Worm (Caenorhabditis elegans) whole organism, L3 larva: ENCODE results near the gene pals-33.
A peak's percentile ranks its signal among the peaks of the same experiment; 100 is the strongest.

Experiments
- ZK546.5 ChIP-seq: sonication (generic microtip); optimal IDR thresholded peaks from 2 replicates; lab custom pipeline; 2017; ENCODE audit warnings: missing biosample characterization, missing genetic modification characterization
- ama-1 ChIP-seq: fragments of 150-350 bp; optimal IDR thresholded peaks from 2 replicates; lab custom pipeline; 2018
- ceh-16 ChIP-seq: sonication (generic microtip); optimal IDR thresholded peaks from 2 replicates; lab custom pipeline; 2017; ENCODE audit warnings: missing biosample characterization, missing genetic modification characterization
- ceh-28 ChIP-seq: fragments of 150-350 bp; optimal IDR thresholded peaks from 2 replicates; lab custom pipeline; 2014; ENCODE audit warnings: missing biosample characterization, missing genetic modification reagents, missing genetic modification characterization
- ceh-82 ChIP-seq: fragments of 150-350 bp; optimal IDR thresholded peaks from 2 replicates; lab custom pipeline; 2014; ENCODE audit warnings: missing biosample characterization, missing genetic modification characterization
- ceh-9 ChIP-seq: sonication (generic microtip); optimal IDR thresholded peaks from 2 replicates; lab custom pipeline; 2018; ENCODE audit warnings: missing biosample characterization, missing genetic modification characterization
- daf-12 ChIP-seq: fragments of 150-350 bp; optimal IDR thresholded peaks from 2 replicates; lab custom pipeline; 2014; ENCODE audit warnings: missing biosample characterization, missing genetic modification reagents, missing genetic modification characterization
- egl-5 ChIP-seq: fragments of 150-350 bp; optimal IDR thresholded peaks from 2 replicates; lab custom pipeline; 2017; ENCODE audit warnings: missing biosample characterization, missing genetic modification reagents, missing genetic modification characterization, inconsistent platforms
- elt-1 ChIP-seq: fragments of 150-350 bp; optimal IDR thresholded peaks from 2 replicates; lab custom pipeline; 2014; ENCODE audit warnings: missing biosample characterization, missing genetic modification characterization
- elt-2 ChIP-seq: sonication (generic microtip); optimal IDR thresholded peaks from 2 replicates; lab custom pipeline; 2016; ENCODE audit warnings: missing genetic modification reagents, mild to moderate bottlenecking, missing genetic modification characterization, missing compliant biosample characterization
- elt-3 ChIP-seq, 3 experiments: fragments of 150-350 bp in 1 of 3; sonication (generic microtip) in 2 of 3; optimal IDR thresholded peaks; 2 replicates in 2 of 3; 4 replicates in 1 of 3; lab custom pipeline; 2014 to 2017; ENCODE audit warnings: missing biosample characterization in 3 of 3, missing genetic modification characterization in 3 of 3
- eor-1 ChIP-seq, 2 experiments: fragments of 150-350 bp; optimal IDR thresholded peaks; 2 replicates each; lab custom pipeline; 2014 to 2018; ENCODE audit warnings: missing biosample characterization in 2 of 2, missing genetic modification characterization in 2 of 2
- fkh-10 ChIP-seq: sonication (generic microtip); optimal IDR thresholded peaks from 2 replicates; lab custom pipeline; 2017; ENCODE audit warnings: missing biosample characterization, missing genetic modification reagents, missing genetic modification characterization
- fkh-2 ChIP-seq: fragments of 150-350 bp; optimal IDR thresholded peaks from 2 replicates; lab custom pipeline; 2014; ENCODE audit warnings: missing biosample characterization, missing genetic modification reagents, missing genetic modification characterization
- hmg-11 ChIP-seq: sonication (generic microtip); optimal IDR thresholded peaks from 2 replicates; lab custom pipeline; 2016; ENCODE audit warnings: missing genetic modification characterization, missing compliant biosample characterization
- jun-1 ChIP-seq: fragments of 150-350 bp; optimal IDR thresholded peaks from 2 replicates; lab custom pipeline; 2014; ENCODE audit warnings: missing biosample characterization, missing genetic modification reagents, missing genetic modification characterization
- lin-15B ChIP-seq: fragments of 150-350 bp; optimal IDR thresholded peaks from 2 replicates; lab custom pipeline; 2014; ENCODE audit warnings: missing biosample characterization, missing genetic modification characterization
- lsy-12 ChIP-seq: sonication (generic microtip); optimal IDR thresholded peaks from 2 replicates; lab custom pipeline; 2016; ENCODE audit warnings: mild to moderate bottlenecking, missing genetic modification characterization, missing compliant biosample characterization
- mml-1 ChIP-seq: fragments of 150-350 bp; sonication (generic microtip); optimal IDR thresholded peaks from 3 replicates; lab custom pipeline; 2014; ENCODE audit warnings: missing biosample characterization, missing genetic modification characterization
- nfya-1 ChIP-seq: sonication (generic microtip); optimal IDR thresholded peaks from 2 replicates; lab custom pipeline; 2017; ENCODE audit warnings: missing genetic modification characterization, mild to moderate bottlenecking, missing compliant biosample characterization, antibody characterized with exemption, moderate library complexity; ENCODE audit not compliant: insufficient read depth
- nhr-11 ChIP-seq: fragments of 150-350 bp; optimal IDR thresholded peaks from 2 replicates; lab custom pipeline; 2014; ENCODE audit warnings: missing biosample characterization, missing genetic modification characterization
- nhr-12 ChIP-seq: fragments of 150-350 bp; optimal IDR thresholded peaks from 2 replicates; lab custom pipeline; 2014; ENCODE audit warnings: missing biosample characterization, missing genetic modification characterization
- nhr-23 ChIP-seq: fragments of 150-350 bp; optimal IDR thresholded peaks from 2 replicates; lab custom pipeline; 2014; ENCODE audit warnings: missing biosample characterization, missing genetic modification reagents, missing genetic modification characterization
- nhr-237 ChIP-seq: fragments of 150-350 bp; optimal IDR thresholded peaks from 2 replicates; lab custom pipeline; 2014; ENCODE audit warnings: missing biosample characterization, missing genetic modification characterization
- nhr-25 ChIP-seq: sonication (generic microtip); optimal IDR thresholded peaks from 2 replicates; lab custom pipeline; 2017; ENCODE audit warnings: missing biosample characterization, missing genetic modification characterization
- nhr-28 ChIP-seq: fragments of 150-350 bp; optimal IDR thresholded peaks from 2 replicates; lab custom pipeline; 2014; ENCODE audit warnings: missing biosample characterization, missing genetic modification characterization
- nhr-76 ChIP-seq: fragments of 150-350 bp; sonication (generic microtip); optimal IDR thresholded peaks from 5 replicates; lab custom pipeline; 2014; ENCODE audit warnings: missing biosample characterization, missing genetic modification characterization
- nhr-77 ChIP-seq: fragments of 150-350 bp; optimal IDR thresholded peaks from 2 replicates; lab custom pipeline; 2014; ENCODE audit warnings: missing biosample characterization, missing genetic modification characterization
- pha-4 ChIP-seq: fragments of 150-350 bp; optimal IDR thresholded peaks from 2 replicates; lab custom pipeline; 2014; ENCODE audit warnings: missing biosample characterization, missing genetic modification reagents, missing genetic modification characterization
- pqm-1 ChIP-seq: fragments of 150-350 bp; optimal IDR thresholded peaks from 2 replicates; lab custom pipeline; 2017; ENCODE audit warnings: missing biosample characterization, missing genetic modification characterization, inconsistent platforms
- sea-2 ChIP-seq: fragments of 150-350 bp; sonication (generic microtip); optimal IDR thresholded peaks from 4 replicates; lab custom pipeline; 2014; ENCODE audit warnings: missing biosample characterization, missing genetic modification reagents, missing genetic modification characterization
- skn-1 ChIP-seq: fragments of 150-350 bp; optimal IDR thresholded peaks from 2 replicates; lab custom pipeline; 2014; ENCODE audit warnings: missing biosample characterization, missing genetic modification characterization
- unc-39 ChIP-seq: sonication (generic microtip); optimal IDR thresholded peaks from 4 replicates; lab custom pipeline; 2017; ENCODE audit warnings: missing biosample characterization, missing genetic modification characterization
- unc-62 ChIP-seq: fragments of 150-350 bp; sonication (generic microtip); optimal IDR thresholded peaks from 4 replicates; lab custom pipeline; 2014; ENCODE audit warnings: missing biosample characterization, missing genetic modification reagents, missing genetic modification characterization
- zag-1 ChIP-seq: fragments of 150-350 bp; optimal IDR thresholded peaks from 2 replicates; lab custom pipeline; 2014; ENCODE audit warnings: missing biosample characterization, missing genetic modification characterization
- ztf-11 ChIP-seq: fragments of 150-350 bp; optimal IDR thresholded peaks from 2 replicates; lab custom pipeline; 2014; ENCODE audit warnings: missing biosample characterization, missing genetic modification characterization
- ztf-4 ChIP-seq: fragments of 150-350 bp; optimal IDR thresholded peaks from 2 replicates; lab custom pipeline; 2014; ENCODE audit warnings: missing biosample characterization, missing genetic modification characterization

pals-33 gene

DNA sequence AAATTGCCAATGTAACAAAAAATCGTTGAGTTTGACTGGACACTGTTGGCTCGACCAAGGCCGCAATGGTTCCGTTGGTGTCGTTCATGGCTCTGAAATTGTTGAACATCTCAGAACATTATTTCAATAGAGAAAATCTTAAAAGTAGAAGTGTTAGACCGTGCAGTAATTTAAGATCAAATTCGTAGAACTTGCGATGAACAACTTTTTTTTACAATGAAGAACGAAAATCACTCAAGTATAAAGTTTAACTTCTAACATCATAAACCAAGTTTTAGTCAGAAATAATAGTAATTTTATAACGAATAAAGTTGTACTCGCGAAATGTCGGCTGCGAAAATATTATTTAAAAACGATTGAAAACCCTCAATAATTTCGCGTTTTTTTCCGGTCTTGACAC, 36.1 kb upstream of the pals-33 start, which contains the start of gene srx-41:
TSS of gene srx-41 (minus strand) at position 101 of the 400 bp plus-strand sequence.
- TF ChIP-seq ceh-16 (tag; lab: Kevin White, UChicago) (no peak), nhr-28 (no peak), daf-12 (tag; lab: Kevin White, UChicago) (no peak), sea-2 (GFP tag; lab: Kevin White, UChicago) (no peak), elt-3 (tag; optimal IDR thresholded peaks at IDR 0.05; lab: Kevin White, UChicago) (no peak), mml-1 (tag; lab: Kevin White, UChicago) (no peak), eor-1 (tag; optimal IDR thresholded peaks at IDR 0.05; lab: Kevin White, UChicago) (no peak), ztf-11 (tag; lab: Kevin White, UChicago) (no peak), nhr-11 (tag; lab: Kevin White, UChicago) (no peak), lin-15B (tag; lab: Kevin White, UChicago) (no peak), unc-39 (tag; lab: Kevin White, UChicago) (no peak), ceh-9 (tag; lab: Kevin White, UChicago) (no peak), elt-1 (tag; lab: Kevin White, UChicago) (no peak), nhr-12 (tag; lab: Kevin White, UChicago) (no peak), elt-2 (tag; lab: Kevin White, UChicago) (no peak), ztf-4 (tag; lab: Kevin White, UChicago) (no peak), nhr-76 (tag; lab: Kevin White, UChicago) (no peak), skn-1 (tag; lab: Kevin White, UChicago) (no peak), egl-5 (tag; lab: Kevin White, UChicago) (no peak)

DNA sequence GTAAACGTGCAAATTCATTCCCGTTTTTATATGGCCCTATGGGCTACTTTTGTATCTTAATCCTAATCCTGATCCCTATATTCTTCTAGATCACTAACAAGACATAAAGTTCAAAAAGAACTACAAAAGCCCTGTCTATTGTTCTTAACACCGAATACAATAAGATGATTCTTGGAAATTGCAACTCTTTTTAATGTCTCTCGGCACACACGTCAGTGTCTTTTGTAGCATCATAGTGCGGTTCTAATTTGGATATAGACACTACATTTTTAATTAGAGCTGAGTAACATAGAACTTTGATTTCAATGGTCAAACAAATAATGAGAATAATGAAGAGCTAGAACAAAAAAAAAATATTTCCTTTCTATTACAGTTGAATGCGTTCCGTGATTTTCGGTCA, 33.3 kb upstream of the pals-33 start:
- TF ChIP-seq fkh-2 (tag; lab: Kevin White, UChicago), result no peak
- TF ChIP-seq elt-2 (tag; lab: Kevin White, UChicago), result no peak
- no peak for TF ChIP-seq nhr-76 (tag; lab: Kevin White, UChicago)

DNA sequence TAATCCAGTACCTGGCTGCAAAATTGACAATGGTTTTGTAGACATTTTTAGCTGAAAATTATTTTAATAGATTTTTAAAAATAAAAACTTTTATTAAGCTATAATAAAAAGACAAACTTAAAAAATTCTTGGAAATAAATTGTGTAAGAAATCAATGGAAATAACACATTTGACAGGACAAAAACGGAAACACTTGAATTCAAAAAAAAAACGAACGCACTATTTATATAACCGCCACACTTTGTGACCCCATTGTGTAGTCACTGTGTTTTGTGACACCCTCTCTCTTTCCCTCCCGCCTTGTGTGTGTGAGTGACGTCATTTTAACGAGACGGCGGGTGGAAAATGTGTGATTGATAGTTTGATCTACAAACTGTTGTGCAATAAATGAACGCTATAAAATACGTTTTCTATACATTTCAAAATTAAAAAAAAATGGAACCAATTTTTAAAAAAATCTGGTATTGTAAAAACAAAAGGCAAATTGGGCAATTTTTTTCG, 28.9 kb upstream of the pals-33 start, which contains the start of gene F59B1.8:
TSS of gene F59B1.8 (minus strand) at position 51 of the 501 bp plus-strand sequence.
- no peak for TF ChIP-seq elt-3 (tag; optimal IDR thresholded peaks at IDR 0.05; lab: Kevin White, UChicago)
- peak; percentile 66 for TF ChIP-seq jun-1 (tag; lab: Kevin White, UChicago)
- TF ChIP-seq pqm-1, result peak; percentile 84
- TF ChIP-seq fkh-2 (tag; lab: Kevin White, UChicago), result no peak
- TF ChIP-seq nhr-23 (tag; lab: Kevin White, UChicago), result peak; percentile 55
- no peak for TF ChIP-seq nhr-12 (tag; lab: Kevin White, UChicago)
- TF ChIP-seq daf-12 (tag; lab: Kevin White, UChicago), result no peak
- TF ChIP-seq nhr-77 (tag; lab: Kevin White, UChicago), result peak; percentile 30
- TF ChIP-seq nhr-25 (tag; lab: Kevin White, UChicago), result peak; percentile 11
- TF ChIP-seq ama-1 (lab: Kevin White, UChicago), result no peak
- TF ChIP-seq ztf-11 (tag; lab: Kevin White, UChicago), result no peak
- peak; percentile 91 for TF ChIP-seq pha-4
- TF ChIP-seq elt-2 (tag; lab: Kevin White, UChicago), result peak; percentile 90
- TF ChIP-seq zag-1 (tag; lab: Kevin White, UChicago), result no peak
- no peak for TF ChIP-seq unc-39 (tag; lab: Kevin White, UChicago)
- TF ChIP-seq, all 47 proteins: peak for 7

DNA sequence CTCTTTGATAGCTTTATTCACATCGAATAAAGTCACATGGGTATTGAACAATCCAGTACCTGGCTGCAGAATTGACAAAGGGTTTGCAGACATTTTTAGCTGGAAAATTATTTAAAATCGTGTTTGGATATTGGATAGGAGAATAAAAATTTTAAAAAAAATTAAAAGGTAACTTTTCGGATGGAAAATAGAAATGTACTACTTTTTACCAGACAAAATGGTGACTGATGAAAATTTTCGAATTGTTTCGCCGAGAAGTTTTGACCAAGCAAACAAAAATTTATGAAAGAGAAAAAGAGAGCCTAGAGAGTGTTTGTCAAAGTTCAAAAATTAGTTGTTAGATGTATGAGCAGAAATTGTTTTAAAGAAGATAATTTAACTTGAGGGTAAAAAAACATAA, 25.3 kb upstream of the pals-33 start, which contains the start of gene F59B1.10:
TSS of gene F59B1.10 (minus strand) at position 101 of the 400 bp plus-strand sequence.
- TF ChIP-seq nhr-237 (no peak), skn-1 (tag; lab: Kevin White, UChicago) (no peak), nfya-1 (tag; lab: Kevin White, UChicago) (no peak), ama-1 (lab: Kevin White, UChicago) (no peak), ztf-11 (tag; lab: Kevin White, UChicago) (no peak), sea-2 (GFP tag; lab: Kevin White, UChicago) (no peak), nhr-25 (tag; lab: Kevin White, UChicago) (no peak), unc-62 (GFP tag; lab: Kevin White, UChicago) (no peak), ZK546.5 (tag; lab: Kevin White, UChicago) (no peak), ceh-28 (no peak), hmg-11 (tag; lab: Kevin White, UChicago) (no peak), fkh-10 (GFP tag; lab: Kevin White, UChicago) (no peak), pqm-1 (no peak), jun-1 (tag; lab: Kevin White, UChicago) (no peak), ceh-82 (tag; lab: Kevin White, UChicago) (no peak), lsy-12 (tag; lab: Kevin White, UChicago) (no peak), ceh-16 (tag; lab: Kevin White, UChicago) (no peak), daf-12 (tag; lab: Kevin White, UChicago) (no peak), elt-1 (tag; lab: Kevin White, UChicago) (no peak)
- TF ChIP-seq, all 47 proteins: peak for 0
